Fruit fly (Drosophila melanogaster): Measurements from ENCODE around the gene Gss2.

Gene Gss2

DNA sequence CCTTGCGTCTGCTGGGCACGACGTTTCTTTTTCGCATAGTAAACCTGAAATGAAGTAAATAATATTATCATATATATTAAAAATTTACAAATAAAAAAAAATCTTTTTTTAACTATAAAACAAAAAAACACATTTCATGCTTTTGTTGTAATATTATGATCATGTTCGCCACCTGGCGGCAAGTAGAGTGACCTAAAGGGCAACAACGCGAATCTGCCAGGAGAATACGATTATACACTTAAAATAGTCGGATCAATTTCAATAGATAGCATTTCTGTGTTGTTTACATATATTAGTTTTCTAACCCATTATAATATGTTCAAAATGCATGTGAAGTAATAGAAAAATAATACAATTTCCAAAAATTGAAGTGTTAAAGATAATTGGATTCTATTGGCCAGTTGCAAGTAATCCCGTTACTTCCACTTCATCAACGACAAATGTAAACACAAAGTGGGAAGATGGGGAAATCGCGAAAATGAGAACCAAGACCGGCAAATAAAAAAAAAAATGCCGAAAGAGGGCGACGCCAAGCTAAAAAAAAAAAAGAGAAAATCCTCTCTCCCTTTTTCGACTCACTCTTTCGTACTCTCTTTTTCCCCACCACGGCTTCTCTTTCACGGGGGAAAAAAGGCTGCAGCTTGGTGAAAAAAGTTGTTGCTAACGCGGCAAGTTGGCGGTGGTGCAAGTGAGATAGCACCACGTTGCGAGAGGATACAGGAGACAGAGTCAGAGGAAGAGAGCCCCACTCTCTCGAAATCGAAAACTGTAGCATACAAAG lies 28.7 kb upstream of the Gss2 start (continued):
- peak; percentile 42 for TF ChIP-seq nom (GFP tag; optimal IDR thresholded peaks at IDR 0.05)

DNA sequence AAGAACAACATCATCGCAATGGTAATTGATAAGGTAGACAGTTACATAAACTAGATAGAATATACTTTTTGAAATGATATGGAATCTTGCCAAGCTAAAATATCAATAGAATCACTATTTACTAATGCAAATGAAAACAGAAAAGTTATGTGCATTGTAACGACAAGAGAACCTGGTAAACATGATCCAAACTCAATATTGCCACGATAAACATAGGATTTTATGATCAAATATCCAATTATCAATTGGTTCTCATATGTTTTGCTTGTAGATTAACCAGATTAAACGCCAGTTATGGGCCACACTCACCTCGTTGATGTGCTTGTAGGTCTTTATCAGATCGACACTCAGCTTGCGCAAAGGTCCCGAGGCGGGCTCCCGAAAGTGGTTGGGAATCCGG lies 27.2 kb upstream of the Gss2 start:
- TF ChIP-seq CG11456 (GFP tag; IDR thresholded peaks at IDR 0.05): no peak
- peak; percentile 36 for TF ChIP-seq CG33557 (GFP tag; optimal IDR thresholded peaks at IDR 0.05)
- peak; percentile 38 for TF ChIP-seq dmrt11E (tag; optimal IDR thresholded peaks at IDR 0.05)
- peak; percentile 11 for TF ChIP-seq CG14710 (tag; optimal IDR thresholded peaks at IDR 0.05)
- TF ChIP-seq Ets65A (GFP tag): peak; percentile 56
- peak; percentile 80 for TF ChIP-seq sens (GFP tag)
- TF ChIP-seq grn (GFP tag; optimal IDR thresholded peaks at IDR 0.05): peak; percentile 40
- 0 out of 2 replicates have a peak, but pooled peaks have one; percentile 12 for TF ChIP-seq Xrp1 (GFP tag; IDR thresholded peaks at IDR 0.05)
- TF ChIP-seq CG1603 (tag; optimal IDR thresholded peaks at IDR 0.05): peak; percentile 8
- peak; percentile 35 for TF ChIP-seq CG9727 (GFP tag; optimal IDR thresholded peaks at IDR 0.05)
- no peak for TF ChIP-seq bsh (GFP tag; optimal IDR thresholded peaks at IDR 0.05)
- TF ChIP-seq Max (GFP tag; optimal IDR thresholded peaks at IDR 0.05): no peak
- TF ChIP-seq CG15696 (tag; optimal IDR thresholded peaks at IDR 0.05): peak; percentile 77

DNA sequence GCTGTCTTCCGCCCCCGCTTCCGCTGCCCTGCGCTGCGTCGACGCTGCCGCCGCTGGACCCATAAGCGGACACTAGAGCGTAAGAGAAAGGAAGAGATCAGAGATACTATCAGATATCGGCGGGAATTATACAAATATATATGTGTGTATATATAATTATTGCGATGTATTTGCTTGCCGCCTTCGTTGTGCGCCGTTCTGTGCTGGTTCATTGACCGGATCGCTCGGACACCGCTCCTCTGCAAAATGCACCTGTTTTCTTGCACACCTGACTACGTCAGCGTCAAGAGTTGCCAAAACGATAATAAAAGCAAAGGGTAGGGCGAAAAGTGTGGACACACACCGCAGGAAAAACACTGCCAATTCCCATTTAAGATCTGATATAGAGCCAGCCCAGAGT lies 26.2 kb upstream of the Gss2 start:
- TF ChIP-seq CG16863 (GFP tag; optimal IDR thresholded peaks at IDR 0.05) (no peak), sens (GFP tag) (peak; percentile 35)

DNA sequence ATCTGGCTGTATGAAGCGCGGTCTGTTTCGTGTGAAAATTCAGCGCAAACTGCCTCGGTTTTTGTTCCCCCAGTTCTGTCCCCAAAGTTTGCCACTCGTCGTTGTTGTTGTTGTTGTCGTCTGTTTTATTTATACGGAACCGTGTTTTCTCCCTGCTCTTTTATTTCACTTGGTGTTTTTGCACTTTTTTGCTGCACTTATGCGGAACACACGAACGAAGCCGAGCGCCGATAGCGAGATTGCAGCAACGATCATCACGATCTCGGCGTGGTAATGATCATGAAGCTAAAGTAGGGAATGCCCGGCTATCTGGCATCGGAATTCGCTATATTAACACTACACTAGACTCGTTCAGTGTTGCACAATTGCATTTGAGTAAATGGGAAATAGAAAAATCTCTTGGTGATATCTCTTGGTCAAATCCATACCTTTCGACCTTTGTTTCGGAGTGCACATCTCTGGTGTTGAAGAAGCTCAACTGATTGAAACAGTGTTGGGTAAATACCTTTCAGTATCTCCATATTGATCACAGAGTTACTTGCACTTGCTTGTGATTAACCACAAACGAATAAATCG lies 24.4 kb upstream of the Gss2 start:
- TF ChIP-seq stwl (tag; optimal IDR thresholded peaks at IDR 0.05) (peak; percentile 48), CG4360 (GFP tag; IDR thresholded peaks at IDR 0.05) (0 out of 2 replicates have a peak, but pooled peaks have one; percentile 16), nom (GFP tag; optimal IDR thresholded peaks at IDR 0.05) (peak; percentile 42), Rx (GFP tag; IDR thresholded peaks at IDR 0.05) (no peak), bsh (GFP tag; optimal IDR thresholded peaks at IDR 0.05) (peak in 1 of 2 experiments; percentile 24), fd3F (GFP tag; optimal IDR thresholded peaks at IDR 0.05) (no peak)

DNA sequence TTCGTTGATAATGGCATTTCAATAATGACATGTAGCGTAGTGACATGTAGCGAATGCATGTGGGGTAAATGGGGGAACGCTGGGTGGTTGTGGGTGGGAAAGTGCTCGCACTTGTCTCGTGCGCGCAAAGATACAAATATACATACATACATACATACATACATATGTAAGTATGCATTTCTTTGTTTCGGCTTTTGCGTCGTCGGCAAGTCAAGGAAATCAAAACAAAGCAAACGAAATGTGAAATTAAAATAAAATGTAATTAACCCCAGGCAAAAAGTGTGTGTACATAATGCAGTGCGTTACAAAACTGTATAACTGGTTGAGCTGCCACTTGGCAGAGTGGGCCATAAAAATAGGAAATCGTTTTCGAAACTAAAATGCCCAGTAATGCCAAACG lies 23.8 kb upstream of the Gss2 start:
- TF ChIP-seq CG34224 (GFP tag; IDR thresholded peaks at IDR 0.05; ENCODE audit: partially characterized antibody) (no peak), CG5245 (GFP tag; optimal IDR thresholded peaks at IDR 0.05) (no peak), sens (GFP tag) (peak; percentile 52), CG11695 (GFP tag; IDR thresholded peaks at IDR 0.05) (0 out of 3 replicates have a peak, but pooled peaks have one; percentile 15), scrt (GFP tag; optimal IDR thresholded peaks at IDR 0.05) (no peak)

DNA sequence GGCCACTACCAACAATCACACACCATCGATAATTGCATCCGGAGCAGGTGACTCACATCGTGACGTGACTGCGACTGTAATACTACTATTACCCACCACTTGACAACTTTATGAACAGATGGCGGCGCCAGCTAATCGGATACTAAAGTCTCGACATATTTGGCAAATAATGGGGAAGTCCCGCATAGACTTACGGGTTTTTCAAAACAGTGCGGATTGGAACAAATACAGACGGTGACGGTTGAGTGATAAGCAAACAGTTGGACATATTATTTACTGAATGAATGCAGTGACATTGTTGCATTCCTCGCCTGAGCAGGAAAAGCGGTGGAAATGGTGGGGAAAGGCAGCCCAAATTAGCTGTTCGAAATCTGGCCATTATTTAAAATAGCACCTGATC lies 23.0 kb upstream of the Gss2 start:
- no peak for TF ChIP-seq CG8281 (tag; optimal IDR thresholded peaks at IDR 0.05)
- TF ChIP-seq CG11504 (tag; optimal IDR thresholded peaks at IDR 0.05): no peak
- TF ChIP-seq ara (GFP tag; IDR thresholded peaks at IDR 0.05): no peak
- no peak for TF ChIP-seq Ada2b (GFP tag; IDR thresholded peaks at IDR 0.05)
- no peak for TF ChIP-seq slou (GFP tag; optimal IDR thresholded peaks at IDR 0.05)
- TF ChIP-seq CG6272 (GFP tag; IDR thresholded peaks at IDR 0.05): no peak
- no peak for TF ChIP-seq schlank (tag; optimal IDR thresholded peaks at IDR 0.05)
- no peak for TF ChIP-seq gsb (GFP tag; IDR thresholded peaks at IDR 0.05)
- TF ChIP-seq Gug (GFP tag; IDR thresholded peaks at IDR 0.05): no peak
- TF ChIP-seq CG15269 (tag; optimal IDR thresholded peaks at IDR 0.05): no peak
- no peak for TF ChIP-seq wek (GFP tag; optimal IDR thresholded peaks at IDR 0.05)
- no peak for TF ChIP-seq Hmr (GFP tag; optimal IDR thresholded peaks at IDR 0.05)
- TF ChIP-seq Deaf1 (tag; optimal IDR thresholded peaks at IDR 0.05): no peak
